Worm (Caenorhabditis elegans) whole organism, L3 larva: ENCODE results near the gene dpr-1.

Experiments
- elt-3 ChIP-seq, 3 experiments: fragments of 150-350 bp in 1 of 3; sonication (generic microtip) in 2 of 3; optimal IDR thresholded peaks; 2 replicates in 2 of 3; 4 replicates in 1 of 3; lab custom pipeline; 2014 to 2017; ENCODE audit warnings: missing biosample characterization in 3 of 3, missing genetic modification characterization in 3 of 3
- lin-39 ChIP-seq: fragments of 150-350 bp; optimal IDR thresholded peaks from 2 replicates; lab custom pipeline; 2018; ENCODE audit warnings: missing biosample characterization, missing genetic modification reagents, missing genetic modification characterization
- snpc-4 ChIP-seq: fragments of 150-350 bp; optimal IDR thresholded peaks from 2 replicates; lab custom pipeline; 2014; ENCODE audit warnings: missing biosample characterization, missing genetic modification characterization
- unc-62 ChIP-seq: fragments of 150-350 bp; sonication (generic microtip); optimal IDR thresholded peaks from 4 replicates; lab custom pipeline; 2014; ENCODE audit warnings: missing biosample characterization, missing genetic modification reagents, missing genetic modification characterization

DNA sequence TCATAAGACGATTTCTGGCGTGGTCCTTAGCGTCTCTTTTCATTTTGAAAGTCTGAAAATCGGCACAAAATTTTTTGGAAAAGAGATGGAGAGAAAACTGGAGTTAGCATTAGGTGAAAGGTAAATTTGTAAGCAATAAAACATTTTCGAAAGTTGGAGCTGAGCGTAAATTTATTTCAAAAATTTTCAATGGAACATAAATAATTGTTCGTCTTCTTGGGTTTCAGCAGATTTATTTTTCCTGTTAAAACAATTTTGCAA lies 33.1 kb downstream of the dpr-1 start, which contains the start of gene C06B3.6:
- TF ChIP-seq snpc-4 (tag; lab: Kevin White, UChicago) (no peak), unc-62 (GFP tag; lab: Kevin White, UChicago) (no peak), lin-39 (tag; lab: Kevin White, UChicago) (no peak), elt-3 (tag; optimal IDR thresholded peaks at IDR 0.05; lab: Kevin White, UChicago) (no peak)
